Worm (Caenorhabditis elegans): ENCODE data around the gene F56D6.9.

ce11 chrIV:3881119-3881518 lies 11.0 kb upstream of the F56D6.9 start, which contains the start of the genes F37C4.8 and oac-23:
- TF ChIP-seq him-1 (tag; optimal IDR thresholded peaks at IDR 0.05) (no peak), W03F9.2 (tag; optimal IDR thresholded peaks at IDR 0.05) (no peak)
